Worm (Caenorhabditis elegans) whole organism, midembryonic: ENCODE results near the gene fipr-13.

Source experiments
- T22C8.4 ChIP-seq: fragments of 200-800 bp; sonication (Bioruptor generic); IDR thresholded peaks from 2 replicates; pipeline ENCODE4 v1.3.6; 2022; ENCODE audit warnings: missing genetic modification characterization, missing compliant biosample characterization
- cog-1 ChIP-seq: sonication (generic microtip); optimal IDR thresholded peaks from 2 replicates; lab custom pipeline; 2016; ENCODE audit warnings: missing genetic modification characterization, missing compliant biosample characterization
- flt-1 ChIP-seq: fragments of 200-800 bp; sonication (Bioruptor generic); IDR thresholded peaks from 2 replicates; pipeline ENCODE4 v1.3.6; 2022; ENCODE audit warnings: missing genetic modification characterization, missing compliant biosample characterization
- klf-2 ChIP-seq: fragments of 200-800 bp; sonication (Bioruptor generic); conservative IDR thresholded peaks from 2 replicates; pipeline ENCODE4 v1.3.6; 2022; ENCODE audit warnings: missing genetic modification reagents, missing genetic modification characterization, missing compliant biosample characterization
- med-1 ChIP-seq: sonication (generic microtip); optimal IDR thresholded peaks from 2 replicates; lab custom pipeline; 2017; ENCODE audit warnings: missing genetic modification characterization, mild to moderate bottlenecking, missing compliant biosample characterization, antibody characterized with exemption, missing genetic modification reagents; ENCODE audit not compliant: insufficient read depth
- ref-1 ChIP-seq: fragments of 200-800 bp; sonication (Bioruptor generic); conservative IDR thresholded peaks from 2 replicates; pipeline ENCODE4 v1.3.6; 2022; ENCODE audit warnings: missing genetic modification reagents, missing genetic modification characterization, missing compliant biosample characterization
- tab-1 ChIP-seq: fragments of 200-800 bp; sonication (Bioruptor generic); IDR thresholded peaks from 2 replicates; pipeline ENCODE4 v1.3.6; 2022; ENCODE audit warnings: missing genetic modification characterization, missing compliant biosample characterization
- ztf-23 ChIP-seq: fragments of 200-800 bp; sonication (Bioruptor generic); IDR thresholded peaks from 2 replicates; pipeline ENCODE4 v1.3.6; 2022; ENCODE audit warnings: missing genetic modification reagents, missing genetic modification characterization, missing compliant biosample characterization
- ztf-29 ChIP-seq: fragments of 200-800 bp; sonication (Bioruptor generic); IDR thresholded peaks from 2 replicates; pipeline ENCODE4 v1.3.6; 2022; ENCODE audit warnings: missing genetic modification reagents, missing genetic modification characterization, missing compliant biosample characterization

fipr-13 gene

DNA sequence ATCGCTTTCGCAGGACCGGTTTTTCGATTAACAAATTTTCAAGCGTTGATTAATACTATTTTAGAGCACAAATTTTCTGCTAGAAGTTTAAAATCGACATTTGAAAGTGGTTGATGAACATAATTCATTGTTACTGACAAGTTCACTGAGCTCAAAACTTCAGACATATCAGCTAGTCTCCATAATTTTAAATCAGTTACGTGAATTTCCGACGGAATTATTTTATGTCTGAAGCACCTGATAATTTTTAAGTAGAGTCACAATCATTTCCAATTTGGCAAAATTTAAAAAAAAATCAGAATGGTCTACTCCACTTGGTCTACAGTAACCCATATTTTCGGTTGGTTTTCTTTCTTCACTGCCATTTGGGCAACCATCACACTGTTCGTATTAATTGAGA is 12.5 kb upstream of the fipr-13 start, which contains the start of gene str-118:
str-118 (plus strand) TSS at position 301 of the 400 bp plus-strand sequence.
- no peak for TF ChIP-seq cog-1
- no peak for TF ChIP-seq ztf-29 (GFP tag; lab: Robert Waterston, UW)
- TF ChIP-seq T22C8.4 (GFP tag; lab: Robert Waterston, UW) = no peak
- TF ChIP-seq flt-1 (GFP tag; lab: Robert Waterston, UW) = no peak

DNA sequence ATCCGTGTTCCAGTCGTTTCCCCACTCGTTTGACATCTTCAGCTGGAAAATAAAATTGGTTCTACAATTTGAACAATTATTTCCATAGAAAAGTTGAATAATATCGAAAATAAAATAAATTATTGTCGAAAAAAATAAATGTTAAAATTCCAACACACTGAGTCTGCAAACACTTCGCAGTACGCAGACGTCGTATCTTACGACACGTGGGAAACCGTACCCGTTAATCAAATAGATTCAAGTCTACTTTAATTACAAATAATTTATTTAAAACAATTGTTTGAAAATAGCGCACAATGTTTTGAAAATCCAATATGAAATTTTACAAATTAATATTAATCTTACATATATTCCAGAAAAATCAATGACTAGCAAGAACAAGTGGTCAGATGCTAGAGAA is 9.4 kb upstream of the fipr-13 start, which contains the start of gene yif-1:
yif-1 (minus strand) TSS at position 42 of the 400 bp plus-strand sequence.
- TF ChIP-seq flt-1 (GFP tag; lab: Robert Waterston, UW) = no peak
- no peak for TF ChIP-seq ztf-29 (GFP tag; lab: Robert Waterston, UW)
- no peak for TF ChIP-seq med-1
- TF ChIP-seq tab-1 (GFP tag; lab: Robert Waterston, UW) = no peak
- no peak for TF ChIP-seq ref-1
- no peak for TF ChIP-seq T22C8.4 (GFP tag; lab: Robert Waterston, UW)
- TF ChIP-seq klf-2 = no peak
- TF ChIP-seq cog-1 = no peak
- no peak for TF ChIP-seq ztf-23 (GFP tag; lab: Robert Waterston, UW)

DNA sequence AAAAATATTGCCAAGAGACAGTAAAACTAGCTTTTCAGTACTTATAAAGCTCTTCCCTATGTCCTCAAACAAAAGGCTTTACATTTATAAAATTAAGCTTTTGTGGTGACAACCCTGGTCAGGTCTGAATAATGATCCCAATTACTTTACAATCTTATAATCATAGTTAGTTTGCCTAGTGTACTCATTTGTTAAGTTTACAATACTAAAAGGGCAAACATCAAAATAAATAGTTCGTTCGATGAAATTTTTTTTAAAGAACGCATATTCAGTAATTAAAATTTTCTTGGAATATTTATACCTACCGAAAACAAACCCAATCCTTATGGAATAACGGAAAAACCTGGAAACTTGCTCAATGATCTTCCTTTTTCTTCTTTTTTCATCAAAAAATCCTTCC is 5.6 kb upstream of the fipr-13 start:
- TF ChIP-seq ref-1 = no peak
- no peak for TF ChIP-seq klf-2
- TF ChIP-seq tab-1 (GFP tag; lab: Robert Waterston, UW) = no peak
- TF ChIP-seq ztf-29 (GFP tag; lab: Robert Waterston, UW) = no peak
- TF ChIP-seq T22C8.4 (GFP tag; lab: Robert Waterston, UW) = no peak
- no peak for TF ChIP-seq med-1

DNA sequence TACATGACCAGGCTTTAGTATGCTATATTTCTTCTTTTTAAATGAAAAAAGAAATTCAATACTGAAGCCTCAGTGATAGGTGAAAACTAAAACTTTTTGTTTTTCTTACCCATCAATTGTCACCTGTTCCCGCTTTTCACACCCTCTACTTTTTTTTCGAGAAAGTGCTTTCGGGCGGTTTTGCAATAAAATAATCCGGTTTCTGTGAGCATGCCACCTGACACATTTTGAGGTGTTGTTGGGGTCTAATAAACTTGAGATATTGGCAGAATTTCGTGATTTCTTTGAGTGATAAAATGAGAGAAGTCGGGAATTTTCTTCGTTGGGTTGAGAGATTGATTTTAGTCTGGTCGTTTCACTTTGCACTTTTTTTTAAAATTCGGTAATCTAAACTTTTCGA is 4.3 kb upstream of the fipr-13 start:
- no peak for TF ChIP-seq T22C8.4 (GFP tag; lab: Robert Waterston, UW)
- no peak for TF ChIP-seq ref-1
- no peak for TF ChIP-seq cog-1
- TF ChIP-seq ztf-23 (GFP tag; lab: Robert Waterston, UW) = no peak
- no peak for TF ChIP-seq tab-1 (GFP tag; lab: Robert Waterston, UW)
- TF ChIP-seq ztf-29 (GFP tag; lab: Robert Waterston, UW) = no peak
- no peak for TF ChIP-seq klf-2
- no peak for TF ChIP-seq med-1
- TF ChIP-seq flt-1 (GFP tag; lab: Robert Waterston, UW) = no peak

DNA sequence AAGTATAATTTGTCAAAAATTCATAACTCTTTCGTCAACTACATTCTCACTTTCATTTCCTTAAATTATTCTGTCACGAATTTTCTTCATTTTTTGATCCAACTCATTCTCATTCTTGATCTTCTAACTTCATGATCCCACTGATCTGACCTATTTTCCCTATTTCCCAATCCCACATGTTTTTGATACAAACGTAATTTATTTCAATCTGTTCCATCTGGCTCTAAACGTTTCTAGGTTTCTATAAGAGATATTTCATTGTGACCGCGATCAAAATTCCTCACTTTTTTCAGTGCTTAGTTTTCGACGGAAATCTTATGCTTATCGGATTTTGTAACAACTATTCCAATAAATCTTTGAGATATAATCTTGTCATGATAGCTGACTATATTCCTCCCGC is 1.4 kb downstream of the fipr-13 start:
- TF ChIP-seq tab-1 (GFP tag; lab: Robert Waterston, UW) = no peak
- no peak for TF ChIP-seq ztf-29 (GFP tag; lab: Robert Waterston, UW)
- no peak for TF ChIP-seq cog-1
- TF ChIP-seq T22C8.4 (GFP tag; lab: Robert Waterston, UW) = no peak
- TF ChIP-seq ref-1 = no peak

DNA sequence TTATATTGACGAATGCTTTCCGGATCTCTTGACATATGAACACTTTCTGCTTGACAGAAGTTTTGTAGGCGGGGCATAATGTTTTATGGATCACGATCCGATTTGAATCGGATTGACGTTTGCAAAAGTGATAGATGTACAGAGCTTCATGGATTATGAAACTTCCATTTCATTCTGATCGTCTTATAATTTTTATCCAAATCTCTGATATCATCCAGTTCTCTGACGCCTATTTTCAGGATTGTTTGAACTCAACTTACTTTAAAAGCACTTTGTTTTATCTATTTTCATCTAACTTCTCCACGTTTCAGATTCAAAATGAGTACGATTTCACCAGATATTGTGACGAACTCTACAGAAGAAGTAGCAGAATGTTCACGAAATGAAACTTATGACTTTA is 2.4 kb downstream of the fipr-13 start, which contains the start of gene npr-39:
npr-39 (plus strand) TSS at position 301 of the 400 bp plus-strand sequence.
- TF ChIP-seq ztf-29 (GFP tag; lab: Robert Waterston, UW) (no peak), cog-1 (no peak), med-1 (no peak), flt-1 (GFP tag; lab: Robert Waterston, UW) (no peak), tab-1 (GFP tag; lab: Robert Waterston, UW) (no peak), klf-2 (no peak), ref-1 (no peak), ztf-23 (GFP tag; lab: Robert Waterston, UW) (no peak), T22C8.4 (GFP tag; lab: Robert Waterston, UW) (no peak)

DNA sequence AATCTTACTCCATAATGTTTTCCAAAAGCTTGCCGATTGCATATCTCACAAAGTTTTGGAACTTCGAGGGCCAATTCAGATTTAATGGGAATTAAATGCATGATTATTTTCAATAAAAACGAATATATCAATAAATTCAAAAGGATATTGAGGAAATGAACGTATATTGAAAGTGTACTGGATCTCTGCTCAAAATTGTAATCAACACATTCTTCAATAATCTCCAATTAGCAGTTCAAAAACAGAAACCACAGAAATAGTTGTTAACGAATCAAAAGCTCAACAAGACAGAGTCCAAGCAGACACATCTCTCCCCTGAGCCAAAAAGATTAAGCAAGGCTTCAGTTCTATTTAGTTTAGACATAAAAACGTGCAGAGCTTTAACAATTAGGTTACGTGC is 6.2 kb downstream of the fipr-13 start, which contains the start of gene nhr-192:
nhr-192 (minus strand) TSS at position 101 of the 400 bp plus-strand sequence.
- TF ChIP-seq ref-1 (no peak), tab-1 (GFP tag; lab: Robert Waterston, UW) (no peak), cog-1 (no peak), ztf-29 (GFP tag; lab: Robert Waterston, UW) (no peak), flt-1 (GFP tag; lab: Robert Waterston, UW) (no peak), T22C8.4 (GFP tag; lab: Robert Waterston, UW) (no peak), klf-2 (no peak), med-1 (no peak), ztf-23 (GFP tag; lab: Robert Waterston, UW) (no peak)

DNA sequence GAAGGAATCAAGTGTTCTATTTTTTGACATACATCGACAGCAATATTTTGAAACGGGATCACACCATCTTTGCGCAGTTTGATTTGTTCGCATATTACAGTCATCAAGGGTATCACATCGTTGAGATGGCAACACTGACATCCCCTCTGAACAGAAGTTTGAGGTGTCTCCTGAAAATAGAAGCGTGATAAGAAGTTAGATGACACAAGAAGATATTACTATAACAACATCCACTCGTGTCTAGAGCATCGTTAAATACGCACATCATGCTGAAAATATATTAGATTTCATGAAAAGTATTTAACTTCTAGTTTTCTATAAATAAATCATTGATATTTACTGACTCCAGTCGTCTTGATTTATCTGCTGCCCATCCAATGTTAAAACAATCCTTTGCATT is 8.4 kb downstream of the fipr-13 start:
- TF ChIP-seq flt-1 (GFP tag; lab: Robert Waterston, UW) = no peak

DNA sequence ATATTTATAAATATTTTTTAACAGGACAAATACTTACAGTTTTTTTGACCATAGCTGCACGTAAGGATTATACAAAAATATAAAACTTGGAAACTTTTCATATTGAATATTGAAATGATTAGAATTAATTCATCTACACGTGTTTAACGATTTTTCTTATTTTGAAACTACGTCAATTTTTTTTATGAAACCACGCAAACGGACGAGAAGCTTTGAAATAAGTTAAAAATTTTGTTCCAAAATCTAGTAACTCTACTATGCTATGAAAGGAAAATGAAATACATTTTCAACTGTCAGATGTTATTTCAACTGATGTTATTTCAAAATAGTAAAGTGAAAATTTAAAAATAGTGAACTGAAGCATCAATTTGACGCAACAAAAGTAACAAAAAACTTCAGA is 9.5 kb downstream of the fipr-13 start, which contains the start of gene F57A8.6:
F57A8.6 (minus strand) TSS at position 101 of the 400 bp plus-strand sequence.
- no peak for TF ChIP-seq med-1
- no peak for TF ChIP-seq flt-1 (GFP tag; lab: Robert Waterston, UW)
- no peak for TF ChIP-seq T22C8.4 (GFP tag; lab: Robert Waterston, UW)
- no peak for TF ChIP-seq ztf-23 (GFP tag; lab: Robert Waterston, UW)
- no peak for TF ChIP-seq klf-2
- TF ChIP-seq tab-1 (GFP tag; lab: Robert Waterston, UW) = no peak
- TF ChIP-seq ztf-29 (GFP tag; lab: Robert Waterston, UW) = no peak
- no peak for TF ChIP-seq ref-1
- TF ChIP-seq cog-1 = no peak

DNA sequence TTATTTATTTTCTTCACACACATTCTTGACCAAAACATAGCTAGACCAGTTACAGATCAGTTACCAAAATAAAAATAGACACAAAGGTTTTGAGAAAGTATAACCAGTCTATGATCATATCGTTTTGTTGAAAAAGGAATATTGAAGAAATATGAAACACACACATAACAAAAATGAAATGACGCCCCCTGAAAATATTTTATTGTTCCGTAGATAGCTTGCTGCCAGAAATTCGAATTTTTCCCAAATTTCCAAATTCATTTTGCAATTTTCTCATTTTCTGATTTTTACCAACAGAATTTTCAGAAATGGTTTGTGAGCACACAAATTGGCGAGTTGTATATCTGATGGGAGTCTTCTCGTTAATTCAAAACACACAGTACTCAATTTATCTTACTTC is 11.1 kb downstream of the fipr-13 start, which contains the start of gene F57A8.7:
F57A8.7 (plus strand) TSS at position 301 of the 400 bp plus-strand sequence.
- TF ChIP-seq flt-1 (GFP tag; lab: Robert Waterston, UW) (no peak), cog-1 (no peak), med-1 (no peak), T22C8.4 (GFP tag; lab: Robert Waterston, UW) (no peak)

DNA sequence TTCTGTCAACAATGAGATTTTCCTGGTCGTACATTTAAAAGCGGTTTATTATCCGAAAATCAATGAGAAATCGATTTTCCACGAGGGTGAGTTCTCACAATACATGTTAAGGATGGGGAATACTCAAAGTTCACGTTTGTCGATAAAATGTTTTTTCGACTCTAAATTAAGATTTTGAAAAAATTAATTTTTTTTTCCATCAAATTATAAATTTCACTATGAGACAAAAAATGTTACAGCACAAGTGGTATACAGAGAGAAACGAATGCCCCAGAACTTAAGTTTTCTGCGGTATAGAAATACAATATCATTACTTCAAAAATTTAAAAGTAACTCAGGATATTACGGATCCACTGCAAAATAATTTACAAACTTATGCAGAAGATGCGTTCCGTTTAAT is 13.9 kb downstream of the fipr-13 start, which contains the start of gene R04B5.1:
R04B5.1 (minus strand) TSS at position 101 of the 400 bp plus-strand sequence.
- TF ChIP-seq flt-1 (GFP tag; lab: Robert Waterston, UW) (no peak), cog-1 (no peak), med-1 (no peak)
